Fruit fly (Drosophila melanogaster): Measurements from ENCODE around the gene Polr3D.

Gene Polr3D

dm6 chr3L:18086754-18087685 lies 22.4 kb downstream of the Polr3D start, which contains the start of gene CG34253:
TSS of gene CG34253 (minus strand) at chr3L:18087320.
- TF ChIP-seq CG10431 (GFP tag; optimal IDR thresholded peaks at IDR 0.05) (peak; percentile 91), Pdp1 (GFP tag; optimal IDR thresholded peaks at IDR 0.05) (peak in 1 of 2 experiments; percentile 36), E2f1 (GFP tag; IDR thresholded peaks at IDR 0.05) (no peak), kay (GFP tag; optimal IDR thresholded peaks at IDR 0.05) (no peak)

dm6 chr3L:18083994-18084393 lies 25.4 kb downstream of the Polr3D start:
- TF ChIP-seq onecut (GFP tag; IDR thresholded peaks at IDR 0.05), result peak; percentile 81
- TF ChIP-seq Dfd (GFP tag; optimal IDR thresholded peaks at IDR 0.05), result peak in 1 of 2 experiments; percentile 64
- TF ChIP-seq Oli (tag; optimal IDR thresholded peaks at IDR 0.05), result no peak
- TF ChIP-seq tin (GFP tag; optimal IDR thresholded peaks at IDR 0.05), result no peak
- peak; percentile 11 for TF ChIP-seq phol (tag; optimal IDR thresholded peaks at IDR 0.05)
- TF ChIP-seq Hr51 (GFP tag; optimal IDR thresholded peaks at IDR 0.05), result no peak
- TF ChIP-seq CG30431 (GFP tag; optimal IDR thresholded peaks at IDR 0.05), result no peak
- TF ChIP-seq Doc3 (GFP tag; IDR thresholded peaks at IDR 0.05; ENCODE audit: partially characterized antibody), result no peak

DNA sequence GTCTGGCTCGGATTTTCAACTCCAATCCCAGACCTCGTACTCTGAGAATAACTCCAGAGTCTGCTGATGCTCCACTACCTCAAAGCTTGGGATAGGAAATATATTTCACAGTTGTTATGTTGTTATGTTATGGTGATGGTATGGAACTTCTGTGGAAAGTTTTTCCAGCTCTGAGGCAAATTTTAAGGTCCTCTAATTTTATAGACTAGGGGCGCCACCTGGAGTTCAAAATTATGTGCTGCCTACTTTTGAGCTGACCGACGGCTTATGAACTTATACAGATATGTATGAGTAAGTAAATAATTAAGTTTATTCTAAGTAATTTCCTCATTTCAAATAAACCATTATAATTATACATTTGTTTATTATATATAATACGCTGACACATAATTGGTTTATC lies 26.0 kb downstream of the Polr3D start:
- peak; percentile 15 for TF ChIP-seq stwl (tag; optimal IDR thresholded peaks at IDR 0.05)
- TF ChIP-seq esg (GFP tag; conservative IDR thresholded peaks at IDR 0.05), result no peak
- TF ChIP-seq CG15601 (tag; optimal IDR thresholded peaks at IDR 0.05), result no peak
- TF ChIP-seq CTCF (GFP tag; optimal IDR thresholded peaks at IDR 0.05), result peak; percentile 90
- TF ChIP-seq CG9609 (GFP tag; optimal IDR thresholded peaks at IDR 0.05), result no peak

DNA sequence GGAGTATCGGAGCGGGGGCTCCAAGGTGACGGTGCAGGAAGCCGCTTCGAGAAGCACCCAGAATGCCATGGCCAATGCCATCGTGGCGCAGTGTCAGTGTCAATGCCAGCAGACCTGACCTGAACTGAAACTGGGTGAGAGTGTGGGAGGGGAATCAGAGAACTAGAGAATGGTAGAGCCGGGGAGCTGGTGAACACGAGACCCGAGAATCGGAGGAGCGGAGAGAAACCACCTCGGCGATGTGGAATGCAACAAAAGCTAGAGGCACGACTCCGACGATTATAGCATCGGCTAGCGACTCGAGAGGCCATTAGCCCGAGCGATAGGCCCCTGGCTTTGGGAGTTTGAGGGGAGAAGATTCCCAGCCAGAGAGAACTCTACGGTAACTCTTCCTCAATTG lies 27.4 kb downstream of the Polr3D start:
- TF ChIP-seq CG1603 (tag; optimal IDR thresholded peaks at IDR 0.05) (no peak), CG12155 (GFP tag; optimal IDR thresholded peaks at IDR 0.05) (no peak), Ets65A (GFP tag) (peak; percentile 11), CG34422 (GFP tag; IDR thresholded peaks at IDR 0.05) (0 out of 3 replicates have a peak, but pooled peaks have one; percentile 18), Deaf1 (tag; optimal IDR thresholded peaks at IDR 0.05) (peak; percentile 40), nom (GFP tag; optimal IDR thresholded peaks at IDR 0.05) (peak; percentile 19), CG11456 (GFP tag; IDR thresholded peaks at IDR 0.05) (peak; percentile 42; the same call in 1 of the 3 replicates), Med (GFP tag) (peak; percentile 34), z (GFP tag; IDR thresholded peaks at IDR 0.05) (no peak), jigr1 (GFP tag; IDR thresholded peaks at IDR 0.05) (0 out of 3 replicates have a peak, but pooled peaks have one; percentile 20)

DNA sequence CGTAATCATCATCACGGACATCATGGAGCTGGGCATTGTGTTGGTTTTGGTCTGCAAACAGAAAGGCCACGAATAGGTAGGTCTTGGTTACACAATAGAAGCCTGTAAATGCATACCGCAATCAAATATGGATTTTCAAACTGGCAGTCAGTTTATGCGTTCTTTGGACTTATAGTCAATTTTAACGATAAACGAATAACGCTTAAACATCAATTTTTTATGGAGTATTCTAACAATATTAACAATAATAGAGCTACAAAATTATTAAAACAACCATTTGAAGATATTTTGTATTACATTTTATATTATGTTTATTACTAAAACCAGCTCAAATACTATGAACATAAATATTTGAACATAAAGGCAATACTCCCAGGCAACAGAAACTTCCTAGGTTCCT lies 27.9 kb downstream of the Polr3D start:
- TF ChIP-seq psq (GFP tag; optimal IDR thresholded peaks at IDR 0.05), result no peak
- TF ChIP-seq inv (GFP tag; IDR thresholded peaks at IDR 0.05; ENCODE audit: partially characterized antibody), result no peak
- TF ChIP-seq Poxn (GFP tag; IDR thresholded peaks at IDR 0.05), result no peak
- no peak for TF ChIP-seq Vsx1 (GFP tag; optimal IDR thresholded peaks at IDR 0.05)
- no peak for TF ChIP-seq Oaz (GFP tag; IDR thresholded peaks at IDR 0.05)
- no peak for TF ChIP-seq CG1233 (GFP tag; optimal IDR thresholded peaks at IDR 0.05)
- no peak for TF ChIP-seq Neu2 (GFP tag; optimal IDR thresholded peaks at IDR 0.05; ENCODE audit: borderline replicate concordance)
- no peak for TF ChIP-seq disco-r (GFP tag; optimal IDR thresholded peaks at IDR 0.05)
- TF ChIP-seq CG33557 (GFP tag; optimal IDR thresholded peaks at IDR 0.05), result no peak
- no peak for TF ChIP-seq dm (GFP tag; optimal IDR thresholded peaks at IDR 0.05)
- TF ChIP-seq CG5245 (GFP tag; optimal IDR thresholded peaks at IDR 0.05), result no peak
- TF ChIP-seq mirr (GFP tag; optimal IDR thresholded peaks at IDR 0.05), result no peak
- TF ChIP-seq oc (tag; optimal IDR thresholded peaks at IDR 0.05), result no peak
